Worm (Caenorhabditis elegans) whole organism, L1 larva: ENCODE measurements around the gene Y47D7A.7.

Experiments
- Y116A8C.19 ChIP-seq: sonication (generic microtip); optimal IDR thresholded peaks from 2 replicates; lab custom pipeline; 2016; ENCODE audit warnings: missing compliant biosample characterization, missing genetic modification characterization, borderline replicate concordance
- efl-1 ChIP-seq, 4 experiments: fragments of 150-350 bp; optimal IDR thresholded peaks in 3 of 4; peaks in 1 of 4; 1 replicate in 1 of 4; 2 replicates in 3 of 4; lab custom pipeline; 2014; ENCODE audit warnings: missing biosample characterization in 2 of 4, missing genetic modification characterization in 2 of 4, missing genetic modification reagents in 2 of 4
- fos-1 ChIP-seq: fragments of 150-350 bp; optimal IDR thresholded peaks from 2 replicates; lab custom pipeline; 2014; ENCODE audit warnings: missing biosample characterization, missing genetic modification characterization
- lin-13 ChIP-seq: fragments of 150-350 bp; optimal IDR thresholded peaks from 2 replicates; lab custom pipeline; 2014; ENCODE audit warnings: missing biosample characterization, missing genetic modification reagents, missing genetic modification characterization
- unc-62 ChIP-seq: fragments of 150-350 bp; optimal IDR thresholded peaks from 2 replicates; lab custom pipeline; 2014; ENCODE audit warnings: missing biosample characterization, missing genetic modification reagents, missing genetic modification characterization

- no peak for TF ChIP-seq lin-13 (GFP tag; lab: Kevin White, UChicago)
- TF ChIP-seq fos-1 (tag; lab: Kevin White, UChicago) = no peak
- TF ChIP-seq Y116A8C.19 (tag; lab: Kevin White, UChicago) = no peak
- no peak for TF ChIP-seq efl-1 (optimal IDR thresholded peaks at IDR 0.05; lab: Kevin White, UChicago)
- no peak for TF ChIP-seq efl-1 (GFP tag; optimal IDR thresholded peaks at IDR 0.05 in 1 of 2; lab: Kevin White, UChicago)
- TF ChIP-seq unc-62 (GFP tag; lab: Kevin White, UChicago) = no peak
Measured at ce11 chrV:4387916-4388315, 31.8 kb downstream of the Y47D7A.7 start.
